Worm (Caenorhabditis elegans): ENCODE results near the gene utp-20.

The utp-20 gene

DNA sequence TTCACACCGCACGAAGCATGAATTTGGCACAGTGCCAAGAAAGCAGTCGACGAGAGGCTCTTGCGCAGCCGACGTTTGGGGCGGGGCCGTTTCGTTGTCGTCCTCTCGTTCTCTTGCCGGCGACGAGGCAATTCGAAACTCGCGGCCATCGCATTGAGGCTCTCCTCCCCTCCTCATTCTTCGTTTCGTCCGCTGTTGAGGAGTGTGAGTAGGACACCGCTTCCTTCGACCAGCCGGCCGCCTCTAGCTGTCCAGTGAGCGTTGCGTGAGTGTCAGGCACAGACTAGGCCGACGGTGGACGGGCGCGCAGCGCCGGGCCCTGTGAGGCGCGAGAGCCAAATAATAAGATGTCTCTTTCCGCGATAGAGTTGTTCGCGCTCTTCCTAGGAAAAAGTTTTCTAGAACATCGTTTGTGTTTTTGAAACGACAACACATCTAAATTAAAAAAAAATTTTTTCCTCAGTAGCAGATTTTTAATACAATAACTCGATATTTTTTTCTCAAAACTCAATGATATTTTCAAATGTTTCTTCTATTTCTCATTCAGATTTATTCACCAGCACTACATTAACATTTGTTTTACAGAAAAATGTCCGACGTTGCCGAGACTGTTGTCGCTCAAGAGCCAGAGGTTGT lies 44.2 kb upstream of the utp-20 start, which contains the start of the genes T28D9.11 and T28D9.1 (continued):
- no peak for TF ChIP-seq nhr-28 (tag; optimal IDR thresholded peaks at IDR 0.05)
- TF ChIP-seq T26A8.4 (GFP tag; IDR thresholded peaks at IDR 0.05), result 0 out of 2 replicates have a peak, but pooled peaks have one; percentile 40
- TF ChIP-seq php-3 (GFP tag; IDR thresholded peaks at IDR 0.05), result 0 out of 2 replicates have a peak, but pooled peaks have one; percentile 36
- no peak for TF ChIP-seq jun-1 (tag; optimal IDR thresholded peaks at IDR 0.05)
- peak; percentile 71 for TF ChIP-seq F37D6.2 (tag; optimal IDR thresholded peaks at IDR 0.05)
- peak; percentile 70 to 77 for TF ChIP-seq lsy-2 (tag; optimal IDR thresholded peaks at IDR 0.05)
- peak; percentile 82 for TF ChIP-seq egl-43 (GFP tag; IDR thresholded peaks at IDR 0.05)
- no peak for TF ChIP-seq Y5F2A.4 (GFP tag; optimal IDR thresholded peaks at IDR 0.05)
- TF ChIP-seq lim-7 (GFP tag; IDR thresholded peaks at IDR 0.05), result peak; percentile 71
- no peak for TF ChIP-seq ceh-44 (GFP tag; IDR thresholded peaks at IDR 0.05)
- 0 out of 2 replicates have a peak, but pooled peaks have one; percentile 35 for TF ChIP-seq D1046.2 (GFP tag; IDR thresholded peaks at IDR 0.05)
- TF ChIP-seq hlh-30 (tag; optimal IDR thresholded peaks at IDR 0.05; ENCODE audit: insufficient read depth), result peak; percentile 22
- TF ChIP-seq rbr-2 (tag; optimal IDR thresholded peaks at IDR 0.05), result peak; percentile 64
- TF ChIP-seq tra-1 (GFP tag; IDR thresholded peaks at IDR 0.05), result no peak
- peak; percentile 41; the same call in 1 of the 2 replicates for TF ChIP-seq vab-7 (GFP tag; IDR thresholded peaks at IDR 0.05)
- TF ChIP-seq F10B5.3 (tag; optimal IDR thresholded peaks at IDR 0.05), result no peak
- TF ChIP-seq pqm-1 (tag; optimal IDR thresholded peaks at IDR 0.05), result no peak
- peak; percentile 69 for TF ChIP-seq mxl-3 (GFP tag; optimal IDR thresholded peaks at IDR 0.05)
- TF ChIP-seq ctbp-1 (GFP tag; IDR thresholded peaks at IDR 0.05), result peak; percentile 73
- 0 out of 2 replicates have a peak, but pooled peaks have one; percentile 56 for TF ChIP-seq F44E2.7 (GFP tag; IDR thresholded peaks at IDR 0.05)
- TF ChIP-seq fkh-10 (GFP tag; optimal IDR thresholded peaks at IDR 0.05), result peak; percentile 77
- TF ChIP-seq nhr-42 (GFP tag; IDR thresholded peaks at IDR 0.05), result peak; percentile 60; the same call in 1 of the 2 replicates
- TF ChIP-seq hlh-11 (tag; optimal IDR thresholded peaks at IDR 0.05), result peak; percentile 77
- TF ChIP-seq Y48G9A.11 (GFP tag; IDR thresholded peaks at IDR 0.05), result no peak
- peak; percentile 4 for TF ChIP-seq spr-1 (tag; optimal IDR thresholded peaks at IDR 0.05)
- 0 out of 2 replicates have a peak, but pooled peaks have one; percentile 23 for TF ChIP-seq snpc-1.2 (GFP tag; IDR thresholded peaks at IDR 0.05)
- TF ChIP-seq ces-1 (GFP tag; optimal IDR thresholded peaks at IDR 0.05), result no peak
- TF ChIP-seq lin-13 (GFP tag; optimal IDR thresholded peaks at IDR 0.05), result peak; percentile 68
- TF ChIP-seq ceh-20 (GFP tag; IDR thresholded peaks at IDR 0.05), result peak; percentile 63
- peak; percentile 8 for TF ChIP-seq nhr-48 (tag; optimal IDR thresholded peaks at IDR 0.05)
- 0 out of 4 replicates have a peak, but pooled peaks of 1 of the 2 experiments have one; percentile 32 for TF ChIP-seq madf-5 (GFP tag; IDR thresholded peaks at IDR 0.05)
- TF ChIP-seq sdz-12 (GFP tag; optimal IDR thresholded peaks at IDR 0.05), result no peak
- TF ChIP-seq set-16 (GFP tag; IDR thresholded peaks at IDR 0.05), result peak; percentile 97

DNA sequence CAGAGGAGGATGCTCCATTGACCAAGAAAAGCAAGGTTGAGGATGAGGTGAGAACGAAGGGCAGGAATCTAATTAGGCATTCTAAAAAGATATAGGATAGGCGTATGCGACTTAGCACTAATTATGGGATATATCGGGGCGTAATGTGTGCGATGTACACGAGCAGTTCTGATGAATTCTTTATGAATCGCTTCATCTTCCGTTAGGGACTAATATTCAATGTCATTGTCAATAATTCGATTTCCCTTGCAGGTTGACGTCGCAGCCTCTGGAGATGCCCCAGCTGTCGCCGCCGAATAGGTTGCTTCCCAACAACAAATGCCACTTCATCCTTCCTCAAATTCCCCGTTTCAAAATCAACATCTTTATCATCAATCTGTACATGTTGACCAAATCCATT lies 43.0 kb upstream of the utp-20 start:
- TF ChIP-seq sdz-12 (GFP tag; optimal IDR thresholded peaks at IDR 0.05) (no peak), lin-13 (GFP tag; optimal IDR thresholded peaks at IDR 0.05) (no peak), ces-1 (GFP tag; optimal IDR thresholded peaks at IDR 0.05) (no peak), dmd-9 (GFP tag; IDR thresholded peaks at IDR 0.05) (no peak), egl-27 (tag; optimal IDR thresholded peaks at IDR 0.05) (no peak), nhr-102 (tag; optimal IDR thresholded peaks at IDR 0.05) (no peak), ceh-28 (tag; optimal IDR thresholded peaks at IDR 0.05) (no peak), dmd-8 (GFP tag; IDR thresholded peaks at IDR 0.05) (no peak), T20F7.1 (GFP tag; optimal IDR thresholded peaks at IDR 0.05) (no peak)
